Fruit fly (Drosophila melanogaster): Measurements from ENCODE around the gene GstD6.

GstD6 gene

dm6 chr3R:12361962-12362497, 14.9 kb upstream of the GstD6 start (continued):
- TF ChIP-seq kni (GFP tag; optimal IDR thresholded peaks at IDR 0.05), result peak; percentile 92

dm6 chr3R:12363544-12363943, 13.4 kb upstream of the GstD6 start:
- TF ChIP-seq CG43689 (GFP tag; IDR thresholded peaks at IDR 0.05) (no peak), grn (GFP tag; optimal IDR thresholded peaks at IDR 0.05) (peak; percentile 98), fd3F (GFP tag; optimal IDR thresholded peaks at IDR 0.05) (no peak), CG14014 (GFP tag; IDR thresholded peaks at IDR 0.05) (no peak)

- no peak for TF ChIP-seq Dref (GFP tag; IDR thresholded peaks at IDR 0.05)
- TF ChIP-seq crc (GFP tag; optimal IDR thresholded peaks at IDR 0.05), result no peak
- no peak for TF ChIP-seq D (optimal IDR thresholded peaks at IDR 0.05)
- TF ChIP-seq D (GFP tag; optimal IDR thresholded peaks at IDR 0.05), result no peak
- no peak for TF ChIP-seq caup (GFP tag; optimal IDR thresholded peaks at IDR 0.05; ENCODE audit: severe bottlenecking)
- no peak for TF ChIP-seq CG10209 (GFP tag; optimal IDR thresholded peaks at IDR 0.05)
- no peak for TF ChIP-seq CG11398 (GFP tag; optimal IDR thresholded peaks at IDR 0.05)
- no peak for TF ChIP-seq Taf1 (GFP tag; IDR thresholded peaks at IDR 0.05)
- no peak for TF ChIP-seq CG6689 (GFP tag; IDR thresholded peaks at IDR 0.05)
- TF ChIP-seq Kr (GFP tag; optimal IDR thresholded peaks at IDR 0.05), result no peak
- no peak for TF ChIP-seq fd3F (GFP tag; optimal IDR thresholded peaks at IDR 0.05)
Observed at dm6 chr3R:12364580-12364979, 12.3 kb upstream of the GstD6 start, which contains the start of gene Tim17a1. Gene Tim17a1 (minus strand): TSS chr3R:12364680.

- TF ChIP-seq fru (optimal IDR thresholded peaks at IDR 0.05) (no peak), chinmo (GFP tag; IDR thresholded peaks at IDR 0.05; ENCODE audit: partially characterized antibody) (0 out of 4 replicates have a peak, but pooled peaks have one; percentile 20), Pdp1 (GFP tag; optimal IDR thresholded peaks at IDR 0.05) (peak in 1 of 2 experiments; percentile 79), twi (tag; optimal IDR thresholded peaks at IDR 0.05) (no peak)
Observed at dm6 chr3R:12365264-12365840, 11.6 kb upstream of the GstD6 start, which contains the start of gene GstD10. Gene GstD10 (minus strand): TSS chr3R:12365735.

dm6 chr3R:12365887-12366286, 11.0 kb upstream of the GstD6 start:
- TF ChIP-seq CG1647 (GFP tag; optimal IDR thresholded peaks at IDR 0.05) (no peak), bsh (GFP tag; optimal IDR thresholded peaks at IDR 0.05) (no peak), mirr (GFP tag; optimal IDR thresholded peaks at IDR 0.05) (peak; percentile 56), Dek (tag; optimal IDR thresholded peaks at IDR 0.05) (no peak), NC2α (GFP tag; optimal IDR thresholded peaks at IDR 0.05) (no peak), CG12299 (tag; optimal IDR thresholded peaks at IDR 0.05) (no peak), sna (GFP tag; IDR thresholded peaks at IDR 0.05; ENCODE audit: partially characterized antibody) (no peak), CG18619 (GFP tag; optimal IDR thresholded peaks at IDR 0.05) (no peak), sd (tag; optimal IDR thresholded peaks at IDR 0.05) (peak; percentile 44), Dbx (GFP tag; IDR thresholded peaks at IDR 0.05) (no peak), CG16779 (GFP tag; IDR thresholded peaks at IDR 0.05) (no peak), grn (GFP tag; optimal IDR thresholded peaks at IDR 0.05) (peak; percentile 67), exex (tag; optimal IDR thresholded peaks at IDR 0.05) (peak; percentile 76), HLH54F (GFP tag; optimal IDR thresholded peaks at IDR 0.05) (no peak), sug (tag; optimal IDR thresholded peaks at IDR 0.05) (peak; percentile 93), PHDP (tag; optimal IDR thresholded peaks at IDR 0.05) (no peak), onecut (GFP tag; IDR thresholded peaks at IDR 0.05) (no peak), trem (tag; optimal IDR thresholded peaks at IDR 0.05) (no peak), NfI (GFP tag; optimal IDR thresholded peaks at IDR 0.05) (no peak), CG13296 (GFP tag; optimal IDR thresholded peaks at IDR 0.05) (no peak), Rfx (GFP tag; IDR thresholded peaks at IDR 0.05) (no peak), Eip74EF (GFP tag; optimal IDR thresholded peaks at IDR 0.05) (no peak), lbe (GFP tag; optimal IDR thresholded peaks at IDR 0.05) (no peak), ab (GFP tag; optimal IDR thresholded peaks at IDR 0.05) (no peak), crc (GFP tag; optimal IDR thresholded peaks at IDR 0.05) (no peak)
